Worm (Caenorhabditis elegans) whole organism, L4 larva: Measurements from ENCODE around the gene unc-45.

ENCODE experiments used
- D1046.2 ChIP-seq: fragments of 200-800 bp; sonication (Bioruptor generic); IDR thresholded peaks from 2 replicates; pipeline ENCODE4 v1.3.6; 2022; ENCODE audit warnings: missing genetic modification characterization, missing compliant biosample characterization
- F37D6.2 ChIP-seq: sonication (generic microtip); optimal IDR thresholded peaks from 2 replicates; lab custom pipeline; 2016; ENCODE audit warnings: mild to moderate bottlenecking, missing genetic modification characterization, missing compliant biosample characterization
- F49E8.2 ChIP-seq: sonication (generic microtip); optimal IDR thresholded peaks from 2 replicates; lab custom pipeline; 2016; ENCODE audit warnings: missing compliant biosample characterization, mild to moderate bottlenecking, missing genetic modification characterization, borderline replicate concordance
- R02D3.7 ChIP-seq: fragments of 150-350 bp; sonication (generic microtip); optimal IDR thresholded peaks from 3 replicates; lab custom pipeline; 2014; ENCODE audit warnings: missing biosample characterization, missing genetic modification characterization
- T26A8.4 ChIP-seq: fragments of 200-800 bp; sonication (Bioruptor generic); IDR thresholded peaks from 2 replicates; pipeline ENCODE4 v1.3.6; 2022; ENCODE audit warnings: missing genetic modification characterization, missing compliant biosample characterization
- Y105C5A.15 ChIP-seq: fragments of 200-800 bp; sonication (Bioruptor generic); IDR thresholded peaks from 2 replicates; pipeline ENCODE4 v1.3.6; 2022; ENCODE audit warnings: missing genetic modification characterization, missing compliant biosample characterization
- Y75B8A.6 ChIP-seq: fragments of 200-800 bp; sonication (Bioruptor generic); IDR thresholded peaks from 2 replicates; pipeline ENCODE4 v1.3.6; 2022; ENCODE audit warnings: missing genetic modification reagents, missing genetic modification characterization, missing compliant biosample characterization
- ZK337.2 ChIP-seq: fragments of 200-800 bp; sonication (Bioruptor generic); IDR thresholded peaks from 2 replicates; pipeline ENCODE4 v1.3.6; 2022; ENCODE audit warnings: missing genetic modification reagents, missing genetic modification characterization, missing compliant biosample characterization
- aha-1 ChIP-seq: fragments of 150-350 bp; peaks from one replicate; lab custom pipeline; 2014; ENCODE audit warnings: missing biosample characterization, missing genetic modification characterization
- attf-4 ChIP-seq: sonication (generic microtip); optimal IDR thresholded peaks from 3 replicates; lab custom pipeline; 2017; ENCODE audit warnings: missing biosample characterization, missing genetic modification characterization
- ceh-20 ChIP-seq: fragments of 200-800 bp; sonication (Bioruptor generic); IDR thresholded peaks from 2 replicates; pipeline ENCODE4 v1.3.6; 2022; ENCODE audit warnings: missing genetic modification reagents, missing genetic modification characterization, missing compliant biosample characterization
- ceh-28 ChIP-seq: fragments of 150-350 bp; optimal IDR thresholded peaks from 2 replicates; lab custom pipeline; 2014; ENCODE audit warnings: missing biosample characterization, missing genetic modification reagents, missing genetic modification characterization
- ceh-32 ChIP-seq: sonication (generic microtip); optimal IDR thresholded peaks from 2 replicates; lab custom pipeline; 2016; ENCODE audit warnings: mild to moderate bottlenecking, missing genetic modification characterization, missing compliant biosample characterization; ENCODE audit not compliant: poor library complexity
- daf-12 ChIP-seq: fragments of 150-350 bp; optimal IDR thresholded peaks from 2 replicates; lab custom pipeline; 2014; ENCODE audit warnings: missing biosample characterization, missing genetic modification reagents, missing genetic modification characterization
- daf-19 ChIP-seq: fragments of 200-800 bp; sonication (Bioruptor generic); conservative IDR thresholded peaks from 2 replicates; pipeline ENCODE4 v1.3.6; 2022; ENCODE audit warnings: missing genetic modification characterization, missing compliant biosample characterization
- dmd-6 ChIP-seq: fragments of 200-800 bp; sonication (Bioruptor generic); IDR thresholded peaks from 2 replicates; pipeline ENCODE4 v1.3.6; 2022; ENCODE audit warnings: missing genetic modification reagents, missing genetic modification characterization, missing compliant biosample characterization
- dmd-9 ChIP-seq: fragments of 200-800 bp; sonication (Bioruptor generic); IDR thresholded peaks from 2 replicates; pipeline ENCODE4 v1.3.6; 2022; ENCODE audit warnings: missing genetic modification reagents, missing genetic modification characterization, missing compliant biosample characterization
- dpl-1 ChIP-seq: fragments of 150-350 bp; optimal IDR thresholded peaks from 2 replicates; lab custom pipeline; 2014; ENCODE audit warnings: missing biosample characterization, missing genetic modification reagents, missing genetic modification characterization
- duxl-1 ChIP-seq: sonication (generic microtip); optimal IDR thresholded peaks from 2 replicates; lab custom pipeline; 2016; ENCODE audit warnings: mild to moderate bottlenecking, missing genetic modification characterization, moderate library complexity, missing compliant biosample characterization; ENCODE audit not compliant: poor library complexity
- dve-1 ChIP-seq: sonication (generic microtip); optimal IDR thresholded peaks from 2 replicates; lab custom pipeline; 2017; ENCODE audit warnings: antibody characterized with exemption, mild to moderate bottlenecking, missing genetic modification characterization, missing compliant biosample characterization; ENCODE audit not compliant: insufficient read depth
- egl-43 ChIP-seq: fragments of 200-800 bp; sonication (Bioruptor generic); IDR thresholded peaks from 2 replicates; pipeline ENCODE4 v1.3.6; 2022; ENCODE audit warnings: missing genetic modification reagents, missing genetic modification characterization, missing compliant biosample characterization
- fkh-10 ChIP-seq: fragments of 150-350 bp; optimal IDR thresholded peaks from 2 replicates; lab custom pipeline; 2014; ENCODE audit warnings: missing biosample characterization, missing genetic modification reagents, missing genetic modification characterization
- fos-1 ChIP-seq: fragments of 150-350 bp; optimal IDR thresholded peaks from 2 replicates; lab custom pipeline; 2014; ENCODE audit warnings: missing biosample characterization, missing genetic modification characterization
- hif-1 ChIP-seq, 2 experiments: sonication (generic microtip); optimal IDR thresholded peaks; 2 replicates each; lab custom pipeline; 2016 to 2017; ENCODE audit warnings: missing compliant biosample characterization in 2 of 2, missing genetic modification characterization in 2 of 2, missing genetic modification reagents in 2 of 2, missing genotype in 2 of 2, mild to moderate bottlenecking in 1 of 2
- lim-7 ChIP-seq: fragments of 200-800 bp; sonication (Bioruptor generic); IDR thresholded peaks from 2 replicates; pipeline ENCODE4 v1.3.6; 2022; ENCODE audit warnings: missing genetic modification characterization, missing compliant biosample characterization
- lin-1 ChIP-seq: fragments of 200-800 bp; sonication (Bioruptor generic); IDR thresholded peaks from 2 replicates; pipeline ENCODE4 v1.3.6; 2022; ENCODE audit warnings: missing genetic modification reagents, missing genetic modification characterization, missing compliant biosample characterization
- lin-29 ChIP-seq: fragments of 200-800 bp; sonication (Bioruptor generic); IDR thresholded peaks from 2 replicates; pipeline ENCODE4 v1.3.6; 2022; ENCODE audit warnings: missing genetic modification reagents, missing genetic modification characterization, missing compliant biosample characterization
- lin-38 ChIP-seq: fragments of 200-800 bp; sonication (Bioruptor generic); IDR thresholded peaks from 2 replicates; pipeline ENCODE4 v1.3.6; 2022; ENCODE audit warnings: missing genetic modification reagents, missing genetic modification characterization, missing compliant biosample characterization
- lin-39 ChIP-seq: fragments of 150-350 bp; optimal IDR thresholded peaks from 2 replicates; lab custom pipeline; 2014; ENCODE audit warnings: missing biosample characterization, missing genetic modification reagents, missing genetic modification characterization
- lir-3 ChIP-seq: sonication (generic microtip); optimal IDR thresholded peaks from 2 replicates; lab custom pipeline; 2016; ENCODE audit warnings: mild to moderate bottlenecking, missing genetic modification characterization, missing compliant biosample characterization
- lsy-2 ChIP-seq, 2 experiments: fragments of 150-350 bp in 1 of 2; sonication (generic microtip) in 1 of 2; optimal IDR thresholded peaks; 2 replicates each; lab custom pipeline; 2014 to 2017; ENCODE audit warnings: missing biosample characterization in 2 of 2, missing genetic modification characterization in 2 of 2
- madf-5 ChIP-seq, 2 experiments: fragments of 200-800 bp; sonication (Bioruptor generic); IDR thresholded peaks; 2 replicates each; pipeline ENCODE4 v1.3.6; 2022; ENCODE audit warnings: missing compliant biosample characterization in 2 of 2, missing genetic modification characterization in 2 of 2
- madf-9 ChIP-seq: fragments of 200-800 bp; sonication (Bioruptor generic); conservative IDR thresholded peaks from 2 replicates; pipeline ENCODE4 v1.3.6; 2022; ENCODE audit warnings: missing genetic modification reagents, missing genetic modification characterization, missing compliant biosample characterization
- mes-2 ChIP-seq: sonication (generic microtip); optimal IDR thresholded peaks from 2 replicates; lab custom pipeline; 2016; ENCODE audit warnings: missing genotype, mild to moderate bottlenecking, missing genetic modification characterization, missing compliant biosample characterization; ENCODE audit not compliant: poor library complexity, severe bottlenecking
- mxl-2 ChIP-seq: fragments of 200-800 bp; sonication (Bioruptor generic); conservative IDR thresholded peaks from 2 replicates; pipeline ENCODE4 v1.3.6; 2022; ENCODE audit warnings: missing genetic modification reagents, missing genetic modification characterization, missing compliant biosample characterization
- nhr-6 ChIP-seq: fragments of 150-350 bp; optimal IDR thresholded peaks from 2 replicates; lab custom pipeline; 2014; ENCODE audit warnings: missing biosample characterization, missing genetic modification characterization
- nhr-77 ChIP-seq: fragments of 150-350 bp; optimal IDR thresholded peaks from 2 replicates; lab custom pipeline; 2014; ENCODE audit warnings: missing biosample characterization, missing genetic modification characterization
- pha-4 ChIP-seq, 2 experiments: fragments of 150-350 bp in 1 of 2; fragments of 200-800 bp in 1 of 2; sonication (Bioruptor generic) in 1 of 2; IDR thresholded peaks in 1 of 2; optimal IDR thresholded peaks in 1 of 2; 2 replicates each; pipeline versions ENCODE4 v1.3.6 to Lab custom; 2014 to 2022; ENCODE audit warnings: missing genetic modification characterization in 2 of 2, missing genetic modification reagents in 2 of 2, missing biosample characterization in 1 of 2, missing compliant biosample characterization in 1 of 2
- php-3 ChIP-seq: fragments of 200-800 bp; sonication (Bioruptor generic); IDR thresholded peaks from 2 replicates; pipeline ENCODE4 v1.3.6; 2022; ENCODE audit warnings: missing genetic modification reagents, missing genetic modification characterization, missing compliant biosample characterization
- pqm-1 ChIP-seq: sonication (generic microtip); optimal IDR thresholded peaks from 2 replicates; lab custom pipeline; 2017; ENCODE audit warnings: missing biosample characterization, missing genetic modification characterization
- rbr-2 ChIP-seq: sonication (generic microtip); optimal IDR thresholded peaks from 2 replicates; lab custom pipeline; 2016; ENCODE audit warnings: missing genotype, missing genetic modification characterization, missing compliant biosample characterization
- spr-3 ChIP-seq: fragments of 200-800 bp; sonication (Bioruptor generic); optimal IDR thresholded peaks from 2 replicates; lab custom pipeline; 2018; ENCODE audit warnings: mild to moderate bottlenecking, missing genetic modification characterization, missing compliant biosample characterization
- tra-1 ChIP-seq: fragments of 200-800 bp; sonication (Bioruptor generic); IDR thresholded peaks from 2 replicates; pipeline ENCODE4 v1.3.6; 2022; ENCODE audit warnings: missing genetic modification reagents, missing genetic modification characterization, missing compliant biosample characterization
- unc-130 ChIP-seq: sonication (generic microtip); optimal IDR thresholded peaks from 2 replicates; lab custom pipeline; 2016; ENCODE audit warnings: missing genetic modification reagents, missing genetic modification characterization, missing compliant biosample characterization
- unc-39 ChIP-seq: sonication (generic microtip); optimal IDR thresholded peaks from 2 replicates; lab custom pipeline; 2017; ENCODE audit warnings: missing biosample characterization, missing genetic modification characterization
- zag-1 ChIP-seq: fragments of 150-350 bp; optimal IDR thresholded peaks from 2 replicates; lab custom pipeline; 2014; ENCODE audit warnings: missing biosample characterization, missing genetic modification characterization
- zfp-3 ChIP-seq: fragments of 200-800 bp; sonication (Bioruptor generic); conservative IDR thresholded peaks from 2 replicates; pipeline ENCODE4 v1.3.6; 2022; ENCODE audit warnings: missing genetic modification reagents, missing genetic modification characterization, missing compliant biosample characterization
- ztf-11 ChIP-seq: fragments of 150-350 bp; optimal IDR thresholded peaks from 2 replicates; lab custom pipeline; 2014; ENCODE audit warnings: missing biosample characterization, missing genetic modification characterization

The unc-45 gene

DNA sequence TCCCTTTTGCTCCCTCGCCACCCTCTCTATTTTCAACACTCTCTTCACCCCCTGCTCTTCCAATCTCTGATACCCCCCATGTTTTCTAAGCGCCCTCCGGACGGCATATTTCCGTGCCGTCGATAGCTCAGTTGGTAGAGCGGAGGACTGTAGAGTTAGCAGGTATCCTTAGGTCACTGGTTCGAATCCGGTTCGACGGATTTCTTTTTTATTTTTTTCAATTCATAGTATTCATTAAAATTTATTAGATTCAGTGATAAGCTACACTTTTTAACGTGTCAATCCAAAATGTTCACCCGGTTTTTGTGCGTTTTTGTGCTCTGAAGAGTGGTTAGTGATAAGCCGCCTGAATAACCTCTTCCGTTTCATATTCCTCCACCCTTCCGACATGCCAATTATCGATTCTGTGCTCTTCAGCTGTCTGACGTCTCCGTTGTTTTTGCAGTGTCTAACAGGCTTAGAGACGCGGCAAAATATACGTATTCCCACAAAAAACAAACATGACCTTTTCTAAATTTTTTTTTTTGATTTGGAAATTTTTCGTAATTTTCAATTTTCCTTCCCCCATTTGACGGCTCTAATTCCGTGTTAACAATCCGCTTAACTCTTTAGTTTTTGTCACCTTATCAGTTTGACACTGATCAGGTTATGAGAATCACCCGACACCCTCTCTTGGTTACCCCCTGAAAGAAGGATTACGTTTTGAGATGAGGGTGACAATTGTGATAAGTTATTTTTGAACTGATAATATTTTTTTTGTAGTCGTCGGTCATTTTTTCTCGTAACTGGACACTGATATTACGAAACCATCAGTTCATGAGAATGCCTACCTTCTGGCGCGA is 44.1 kb downstream of the unc-45 start (continued):
- TF ChIP-seq lir-3 (tag; lab: Kevin White, UChicago) (peak; percentile 56), F37D6.2 (tag; lab: Kevin White, UChicago) (no peak), zag-1 (no peak), pqm-1 (tag; lab: Kevin White, UChicago) (peak; percentile 41), egl-43 (peak; percentile 72; the same call in 1 of the 2 replicates), Y75B8A.6 (GFP tag; lab: Robert Waterston, UW) (no peak), nhr-6 (no peak), unc-39 (tag; lab: Kevin White, UChicago) (no peak), ztf-11 (tag; lab: Kevin White, UChicago) (no peak), spr-3 (GFP tag; lab: Kevin White, UChicago) (peak; percentile 64), madf-5 (GFP tag; IDR thresholded peaks at IDR 0.05; lab: Robert Waterston, UW) (peak in 1 of 2 experiments; percentile 67; a peak in 1 of 4 replicates), ceh-32 (tag; lab: Kevin White, UChicago) (no peak), T26A8.4 (GFP tag; lab: Robert Waterston, UW) (peak; percentile 76), tra-1 (GFP tag; lab: Robert Waterston, UW) (peak; percentile 72; the same call in 1 of the 2 replicates), dmd-6 (peak; percentile 84), madf-9 (GFP tag; lab: Robert Waterston, UW) (0 out of 2 replicates have a peak, but pooled peaks have one; percentile 54), ceh-28 (tag; lab: Kevin White, UChicago) (no peak), lin-29 (GFP tag; lab: Robert Waterston, UW) (no peak), dve-1 (peak; percentile 67), pha-4 (GFP tag; IDR thresholded peaks at IDR 0.05; lab: Robert Waterston, UW) (peak; percentile 71; the same call in 1 of the 2 replicates), pha-4 (tag; optimal IDR thresholded peaks at IDR 0.05; lab: Kevin White, UChicago) (no peak), lim-7 (GFP tag; lab: Robert Waterston, UW) (peak; percentile 74), D1046.2 (GFP tag; lab: Robert Waterston, UW) (peak; percentile 43; the same call in 1 of the 2 replicates), dpl-1 (GFP tag; lab: Kevin White, UChicago) (no peak), nhr-77 (tag; lab: Kevin White, UChicago) (no peak), Y105C5A.15 (GFP tag; lab: Robert Waterston, UW) (no peak), fos-1 (tag; lab: Kevin White, UChicago) (no peak), attf-4 (no peak), dmd-9 (GFP tag; lab: Robert Waterston, UW) (peak; percentile 54; the same call in 1 of the 2 replicates), mes-2 (tag; lab: Kevin White, UChicago) (peak; percentile 55), zfp-3 (GFP tag; lab: Robert Waterston, UW) (no peak), rbr-2 (tag; lab: Kevin White, UChicago) (no peak), ZK337.2 (GFP tag; lab: Robert Waterston, UW) (no peak), mxl-2 (GFP tag; lab: Robert Waterston, UW) (no peak), lin-39 (no peak), F49E8.2 (tag; lab: Kevin White, UChicago) (no peak), ceh-20 (GFP tag; lab: Robert Waterston, UW) (peak; percentile 59; the same call in 1 of the 2 replicates), hif-1 (tag; optimal IDR thresholded peaks at IDR 0.05; lab: Kevin White, UChicago) (no peak), R02D3.7 (tag; lab: Kevin White, UChicago) (no peak), aha-1 (tag; lab: Kevin White, UChicago) (no peak), unc-130 (GFP tag; lab: Kevin White, UChicago) (no peak), lin-38 (GFP tag; lab: Robert Waterston, UW) (no peak), lsy-2 (tag; optimal IDR thresholded peaks at IDR 0.05; lab: Kevin White, UChicago) (peak in 1 of 2 experiments; percentile 49), duxl-1 (tag; lab: Kevin White, UChicago) (no peak), daf-19 (GFP tag; lab: Robert Waterston, UW) (no peak), daf-12 (tag; lab: Kevin White, UChicago) (no peak), lin-1 (GFP tag; lab: Robert Waterston, UW) (0 out of 2 replicates have a peak, but pooled peaks have one; percentile 19), php-3 (GFP tag; lab: Robert Waterston, UW) (peak; percentile 88), fkh-10 (GFP tag; lab: Kevin White, UChicago) (no peak)
